Fruit fly (Drosophila melanogaster): ENCODE results near the gene RhoL.
A peak's percentile ranks its signal among the peaks of the same experiment; 100 is the strongest.

The RhoL gene

dm6 chr3R:9551013-9551658, 48.8 kb upstream of the RhoL start (continued):
- peak; percentile 25 for TF ChIP-seq lilli (GFP tag; optimal IDR thresholded peaks at IDR 0.05)
- TF ChIP-seq dan (GFP tag; IDR thresholded peaks at IDR 0.05), result no peak
- TF ChIP-seq gro (GFP tag; optimal IDR thresholded peaks at IDR 0.05), result peak; percentile 66
- TF ChIP-seq gfzf (GFP tag; optimal IDR thresholded peaks at IDR 0.05), result no peak
- TF ChIP-seq CG17829 (tag; optimal IDR thresholded peaks at IDR 0.05), result no peak
- TF ChIP-seq zen (tag; optimal IDR thresholded peaks at IDR 0.05), result no peak
- TF ChIP-seq pzg (GFP tag; optimal IDR thresholded peaks at IDR 0.05), result peak; percentile 49
- no peak for TF ChIP-seq Max (GFP tag; optimal IDR thresholded peaks at IDR 0.05)
- peak; percentile 54 for TF ChIP-seq CG1233 (GFP tag; optimal IDR thresholded peaks at IDR 0.05)
- TF ChIP-seq sc (optimal IDR thresholded peaks at IDR 0.05), result no peak
- no peak for TF ChIP-seq sc (GFP tag; optimal IDR thresholded peaks at IDR 0.05)
- TF ChIP-seq HmgD (GFP tag; optimal IDR thresholded peaks at IDR 0.05), result peak; percentile 83
- TF ChIP-seq Mrtf (GFP tag; IDR thresholded peaks at IDR 0.05), result no peak
- peak; percentile 74 for TF ChIP-seq CG13624 (GFP tag; optimal IDR thresholded peaks at IDR 0.05)
- peak; percentile 95 for TF ChIP-seq HLHmδ (GFP tag; optimal IDR thresholded peaks at IDR 0.05)
- TF ChIP-seq Hr51 (GFP tag; optimal IDR thresholded peaks at IDR 0.05), result peak in 1 of 2 experiments; percentile 17
- peak; percentile 13 for TF ChIP-seq cwo (GFP tag; optimal IDR thresholded peaks at IDR 0.05)
- peak; percentile 32 for TF ChIP-seq disco-r (GFP tag; optimal IDR thresholded peaks at IDR 0.05)
- TF ChIP-seq CG15269 (tag; optimal IDR thresholded peaks at IDR 0.05), result peak; percentile 4
- no peak for TF ChIP-seq gsb (GFP tag; IDR thresholded peaks at IDR 0.05)
- TF ChIP-seq D19A (tag; optimal IDR thresholded peaks at IDR 0.05), result peak; percentile 0
- no peak for TF ChIP-seq Dip3 (GFP tag; optimal IDR thresholded peaks at IDR 0.05)
- no peak for TF ChIP-seq CG11504 (tag; optimal IDR thresholded peaks at IDR 0.05)
- TF ChIP-seq Poxn (GFP tag; IDR thresholded peaks at IDR 0.05), result no peak
- TF ChIP-seq ac (GFP tag; optimal IDR thresholded peaks at IDR 0.05), result peak; percentile 3
- TF ChIP-seq cas (GFP tag; IDR thresholded peaks at IDR 0.05), result no peak
- no peak for TF ChIP-seq tup (GFP tag; optimal IDR thresholded peaks at IDR 0.05)
- TF ChIP-seq mld (GFP tag; IDR thresholded peaks at IDR 0.05; ENCODE audit: partially characterized antibody), result no peak
- TF ChIP-seq hkb (optimal IDR thresholded peaks at IDR 0.05), result no peak
- no peak for TF ChIP-seq hkb (GFP tag; IDR thresholded peaks at IDR 0.05)
- TF ChIP-seq bsh (GFP tag; optimal IDR thresholded peaks at IDR 0.05), result peak in 1 of 2 experiments; percentile 9
- TF ChIP-seq NFAT (GFP tag; IDR thresholded peaks at IDR 0.05), result no peak
- TF ChIP-seq sens (GFP tag), result peak; percentile 85
- no peak for TF ChIP-seq nerfin-2 (GFP tag; IDR thresholded peaks at IDR 0.05; ENCODE audit: partially characterized antibody)
- TF ChIP-seq cg (GFP tag; optimal IDR thresholded peaks at IDR 0.05), result peak; percentile 97
- TF ChIP-seq Mad (GFP tag; optimal IDR thresholded peaks at IDR 0.05), result no peak
- TF ChIP-seq pum (GFP tag; optimal IDR thresholded peaks at IDR 0.05), result no peak
- TF ChIP-seq CG10366 (GFP tag; IDR thresholded peaks at IDR 0.05), result no peak
- TF ChIP-seq CG13296 (GFP tag; optimal IDR thresholded peaks at IDR 0.05), result peak; percentile 80
- peak; percentile 44 for TF ChIP-seq schlank (tag; optimal IDR thresholded peaks at IDR 0.05)
- peak; percentile 3 for TF ChIP-seq CG4617 (GFP tag; optimal IDR thresholded peaks at IDR 0.05; ENCODE audit: borderline replicate concordance)
- TF ChIP-seq Pdp1 (GFP tag; optimal IDR thresholded peaks at IDR 0.05), result peak; percentile 11 to 74
- peak; percentile 50 for TF ChIP-seq B-H2 (GFP tag; optimal IDR thresholded peaks at IDR 0.05)
- no peak for TF ChIP-seq ham (GFP tag; IDR thresholded peaks at IDR 0.05)
- no peak for TF ChIP-seq unc-4 (GFP tag; IDR thresholded peaks at IDR 0.05; ENCODE audit: partially characterized antibody)
- no peak for TF ChIP-seq bbx (GFP tag; IDR thresholded peaks at IDR 0.05; ENCODE audit: partially characterized antibody)
- no peak for TF ChIP-seq dmrt99B (tag; optimal IDR thresholded peaks at IDR 0.05)
- TF ChIP-seq chinmo (GFP tag; IDR thresholded peaks at IDR 0.05; ENCODE audit: partially characterized antibody), result no peak
- TF ChIP-seq CG6854 (GFP tag; optimal IDR thresholded peaks at IDR 0.05), result peak; percentile 71
- TF ChIP-seq dati (GFP tag; IDR thresholded peaks at IDR 0.05), result no peak
